Worm (Caenorhabditis elegans) whole organism, L2 larva: ENCODE results near the gene cee-1.

Source experiments
- R02D3.7 ChIP-seq: fragments of 150-350 bp; optimal IDR thresholded peaks from 2 replicates; lab custom pipeline; 2014; ENCODE audit warnings: missing biosample characterization, missing genetic modification characterization
- ZK546.5 ChIP-seq: sonication (generic microtip); optimal IDR thresholded peaks from 2 replicates; lab custom pipeline; 2017; ENCODE audit warnings: missing biosample characterization, missing genetic modification characterization
- crh-2 ChIP-seq: sonication (generic microtip); optimal IDR thresholded peaks from 2 replicates; lab custom pipeline; 2017; ENCODE audit warnings: missing biosample characterization, missing genetic modification characterization
- mab-5 ChIP-seq: fragments of 150-350 bp; optimal IDR thresholded peaks from 2 replicates; lab custom pipeline; 2014; ENCODE audit warnings: missing biosample characterization, missing genetic modification characterization
- nhr-129 ChIP-seq: fragments of 150-350 bp; optimal IDR thresholded peaks from 2 replicates; lab custom pipeline; 2014; ENCODE audit warnings: missing biosample characterization, missing genetic modification characterization
- nhr-77 ChIP-seq: fragments of 150-350 bp; optimal IDR thresholded peaks from 2 replicates; lab custom pipeline; 2014; ENCODE audit warnings: missing biosample characterization, missing genetic modification characterization
- zag-1 ChIP-seq: fragments of 150-350 bp; optimal IDR thresholded peaks from 2 replicates; lab custom pipeline; 2014; ENCODE audit warnings: missing biosample characterization, missing genetic modification characterization
- ztf-11 ChIP-seq: sonication (generic microtip); optimal IDR thresholded peaks from 2 replicates; lab custom pipeline; 2017; ENCODE audit warnings: missing biosample characterization, missing genetic modification characterization

DNA sequence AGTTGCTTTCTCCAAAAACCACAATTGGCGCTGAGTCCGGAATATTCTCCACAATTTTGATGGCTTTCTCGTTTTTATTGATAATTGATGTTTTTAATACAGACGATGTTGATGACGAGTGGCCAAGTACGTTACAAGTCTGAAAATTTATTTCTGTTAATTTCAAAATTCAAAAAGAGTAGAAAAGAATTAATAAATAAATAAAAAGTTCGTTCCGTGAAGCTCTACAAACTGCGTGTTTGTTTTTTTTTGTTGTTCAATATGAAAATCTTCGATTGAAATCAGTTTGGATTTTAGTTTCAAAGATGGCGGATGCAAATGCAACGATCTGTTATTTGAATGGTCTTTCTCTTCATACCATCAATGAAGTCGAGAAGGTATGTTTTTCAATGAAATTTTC is 1.5 kb upstream of the cee-1 start, which contains the start of gene F26F4.2:
- TF ChIP-seq crh-2 (tag; lab: Kevin White, UChicago) (no peak), R02D3.7 (tag; lab: Kevin White, UChicago) (no peak), nhr-129 (no peak), mab-5 (tag; lab: Kevin White, UChicago) (no peak), nhr-77 (tag; lab: Kevin White, UChicago) (no peak), ZK546.5 (tag; lab: Kevin White, UChicago) (no peak), zag-1 (no peak), ztf-11 (tag; lab: Kevin White, UChicago) (no peak)
